Worm (Caenorhabditis elegans): ENCODE measurements around the gene C12D5.5.

Gene C12D5.5

ce11 chrV:7649963-7650362 lies 18.1 kb upstream of the C12D5.5 start:
- no peak for TF ChIP-seq nhr-21 (tag; optimal IDR thresholded peaks at IDR 0.05)
- no peak for TF ChIP-seq crh-2 (tag; optimal IDR thresholded peaks at IDR 0.05)
- no peak for TF ChIP-seq R02D3.7 (tag; optimal IDR thresholded peaks at IDR 0.05)
- TF ChIP-seq ztf-11 (tag; optimal IDR thresholded peaks at IDR 0.05), result no peak
- no peak for TF ChIP-seq zag-1 (tag; optimal IDR thresholded peaks at IDR 0.05)
- no peak for TF ChIP-seq skn-1 (tag; optimal IDR thresholded peaks at IDR 0.05)
- TF ChIP-seq ztf-1 (GFP tag; conservative IDR thresholded peaks at IDR 0.05), result no peak
- no peak for TF ChIP-seq nhr-129 (tag; optimal IDR thresholded peaks at IDR 0.05)
- TF ChIP-seq sma-3 (GFP tag; optimal IDR thresholded peaks at IDR 0.05), result no peak

- TF ChIP-seq lin-13 (GFP tag; optimal IDR thresholded peaks at IDR 0.05) (no peak), skn-1 (tag; optimal IDR thresholded peaks at IDR 0.05) (no peak), unc-62 (GFP tag; optimal IDR thresholded peaks at IDR 0.05) (no peak), nhr-21 (tag; optimal IDR thresholded peaks at IDR 0.05) (no peak), R02D3.7 (tag; optimal IDR thresholded peaks at IDR 0.05) (no peak), nhr-23 (tag; optimal IDR thresholded peaks at IDR 0.05) (no peak), gmeb-1 (tag; optimal IDR thresholded peaks at IDR 0.05) (no peak), dmd-4 (tag; optimal IDR thresholded peaks at IDR 0.05) (no peak), lsy-2 (tag; optimal IDR thresholded peaks at IDR 0.05) (no peak), nhr-12 (tag; optimal IDR thresholded peaks at IDR 0.05) (no peak), ceh-16 (tag; optimal IDR thresholded peaks at IDR 0.05) (no peak), sma-9 (GFP tag; optimal IDR thresholded peaks at IDR 0.05) (no peak), sma-9 (tag; optimal IDR thresholded peaks at IDR 0.05) (no peak), peb-1 (tag; optimal IDR thresholded peaks at IDR 0.05) (no peak)
Observed at ce11 chrV:7651757-7652156, 16.3 kb upstream of the C12D5.5 start, which contains the start of gene srh-234. Gene srh-234 (minus strand): TSS chrV:7651857.

DNA sequence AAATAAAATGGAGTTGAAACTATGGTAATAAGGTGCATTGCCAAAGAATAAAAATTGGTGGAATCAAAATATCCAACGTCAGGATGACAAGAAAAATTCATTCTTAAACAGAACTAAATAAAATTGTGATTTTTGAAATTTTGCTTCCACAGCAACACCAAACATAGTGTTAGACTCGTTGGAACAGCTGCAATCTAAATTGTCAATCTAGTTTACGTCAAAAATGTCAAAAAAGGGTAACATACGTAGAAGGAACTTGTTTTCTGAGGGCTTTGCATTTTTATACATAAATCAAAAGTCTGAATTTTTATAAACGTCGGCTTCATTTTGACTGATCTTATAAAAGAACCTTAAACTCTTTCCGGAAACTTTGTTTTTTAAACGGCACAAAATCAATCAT lies 14.5 kb upstream of the C12D5.5 start, which contains the start of gene srh-200:
Gene srh-200, minus strand, starts transcription at position 101 of the 400 bp plus-strand sequence.
- TF ChIP-seq nhr-23 (tag; optimal IDR thresholded peaks at IDR 0.05) (no peak), ceh-16 (tag; optimal IDR thresholded peaks at IDR 0.05) (no peak), lin-13 (GFP tag; optimal IDR thresholded peaks at IDR 0.05) (no peak), mdl-1 (tag; optimal IDR thresholded peaks at IDR 0.05) (no peak), nhr-10 (tag; optimal IDR thresholded peaks at IDR 0.05) (no peak), lsy-2 (tag; optimal IDR thresholded peaks at IDR 0.05) (no peak), crh-2 (tag; optimal IDR thresholded peaks at IDR 0.05) (no peak), egl-27 (tag; optimal IDR thresholded peaks at IDR 0.05) (no peak), ztf-4 (tag; optimal IDR thresholded peaks at IDR 0.05) (no peak), sma-3 (GFP tag; optimal IDR thresholded peaks at IDR 0.05) (no peak), elt-3 (tag; optimal IDR thresholded peaks at IDR 0.05) (no peak)

DNA sequence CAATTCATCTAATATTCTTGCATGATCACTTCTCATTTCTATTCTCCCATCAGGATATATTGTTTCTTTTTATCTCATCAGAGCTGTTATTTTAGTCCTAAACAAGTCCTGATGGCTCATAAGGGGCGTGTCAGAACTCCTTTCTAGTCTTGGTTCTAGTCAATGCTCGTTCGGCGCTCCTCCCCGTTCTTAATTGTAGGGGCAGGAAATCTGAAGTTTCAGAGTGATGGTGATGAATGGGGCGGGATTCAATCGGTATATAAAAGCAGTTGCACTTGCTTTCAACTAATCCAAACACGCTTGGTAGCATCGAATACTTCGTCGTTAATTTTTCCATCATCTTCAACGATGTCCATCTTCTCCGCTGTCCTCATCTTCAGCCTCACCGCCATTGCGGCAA lies 4.2 kb downstream of the C12D5.5 start, which contains the start of gene C12D5.4:
Gene C12D5.4, plus strand, starts transcription at position 301 of the 400 bp plus-strand sequence.
- TF ChIP-seq nhr-237 (tag; optimal IDR thresholded peaks at IDR 0.05) (no peak), R02D3.7 (tag; optimal IDR thresholded peaks at IDR 0.05) (no peak), C34F6.9 (tag; optimal IDR thresholded peaks at IDR 0.05) (no peak), blmp-1 (tag; optimal IDR thresholded peaks at IDR 0.05; ENCODE audit: insufficient read depth) (no peak), zag-1 (tag; optimal IDR thresholded peaks at IDR 0.05) (no peak), ama-1 (optimal IDR thresholded peaks at IDR 0.05) (no peak), lin-39 (tag; optimal IDR thresholded peaks at IDR 0.05) (no peak), nhr-23 (tag; optimal IDR thresholded peaks at IDR 0.05) (no peak), gmeb-1 (tag; optimal IDR thresholded peaks at IDR 0.05) (no peak), skn-1 (tag; optimal IDR thresholded peaks at IDR 0.05) (no peak), ztf-11 (tag; optimal IDR thresholded peaks at IDR 0.05) (no peak), nhr-12 (tag; optimal IDR thresholded peaks at IDR 0.05) (no peak), nhr-25 (tag; optimal IDR thresholded peaks at IDR 0.05) (no peak), ztf-4 (tag; optimal IDR thresholded peaks at IDR 0.05) (no peak), sma-9 (GFP tag; optimal IDR thresholded peaks at IDR 0.05) (no peak), sma-9 (tag; optimal IDR thresholded peaks at IDR 0.05) (no peak), elt-3 (tag; optimal IDR thresholded peaks at IDR 0.05) (no peak), Y55F3AM.14 (GFP tag; optimal IDR thresholded peaks at IDR 0.05) (no peak), mdl-1 (tag; optimal IDR thresholded peaks at IDR 0.05) (no peak), sma-3 (GFP tag; optimal IDR thresholded peaks at IDR 0.05) (no peak)

DNA sequence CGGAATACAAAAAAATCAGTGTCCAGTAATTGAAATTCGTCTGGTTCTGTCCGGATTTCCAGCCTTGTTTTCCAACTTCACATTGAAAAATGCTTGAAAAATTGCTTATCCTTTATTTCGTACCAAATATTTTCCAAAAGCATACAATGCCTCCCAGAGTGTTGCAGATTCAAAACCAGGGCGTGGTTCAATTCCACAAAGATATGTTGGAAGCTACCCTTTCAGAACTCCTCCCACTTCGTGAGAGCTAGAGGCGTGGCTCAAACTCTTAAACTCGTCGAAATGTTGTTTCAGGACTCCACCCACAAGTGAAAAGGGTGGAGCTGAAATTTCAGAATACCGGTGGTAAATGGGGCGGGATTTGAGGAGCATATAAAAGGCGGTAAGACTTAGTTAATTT lies 7.9 kb downstream of the C12D5.5 start, which contains the start of gene C12D5.3:
Gene C12D5.3, plus strand, starts transcription at position 301 of the 400 bp plus-strand sequence.
- no peak for TF ChIP-seq ztf-11 (tag; optimal IDR thresholded peaks at IDR 0.05)
- TF ChIP-seq ceh-82 (tag; optimal IDR thresholded peaks at IDR 0.05), result no peak
- TF ChIP-seq sma-3 (GFP tag; optimal IDR thresholded peaks at IDR 0.05), result no peak
- no peak for TF ChIP-seq lin-39 (tag; optimal IDR thresholded peaks at IDR 0.05)
- no peak for TF ChIP-seq snpc-4 (tag; optimal IDR thresholded peaks at IDR 0.05)
- no peak for TF ChIP-seq nhr-23 (tag; optimal IDR thresholded peaks at IDR 0.05)
- TF ChIP-seq aly-2 (tag; optimal IDR thresholded peaks at IDR 0.05), result no peak
- TF ChIP-seq unc-62 (GFP tag; optimal IDR thresholded peaks at IDR 0.05), result no peak
- TF ChIP-seq nhr-77 (tag; optimal IDR thresholded peaks at IDR 0.05), result no peak

Measured in whole organism, L2 larva.